Fruit fly (Drosophila melanogaster) whole organism, embryonic: ENCODE data around the gene CG17376.

ENCODE experiments used
- Abd-B ChIP-seq: fragments of 200-800 bp; sonication (Bioruptor generic); optimal IDR thresholded peaks from 2 replicates; lab custom pipeline; 2018; ENCODE audit warnings: missing biosample characterization, mild to moderate bottlenecking, missing genetic modification characterization, moderate library complexity
- Antp ChIP-seq: fragments of 200-800 bp; sonication (Bioruptor generic); optimal IDR thresholded peaks from 3 replicates; lab custom pipeline; 2016; ENCODE audit warnings: missing biosample characterization, missing genetic modification characterization
- Awh ChIP-seq: fragments of 200-800 bp; sonication (Bioruptor generic); IDR thresholded peaks from 2 replicates; pipeline ENCODE4, ENCODE4 v1.3.6; 2022; ENCODE audit warnings: missing biosample characterization, missing genetic modification characterization
- Bgb ChIP-seq: fragments of 200-800 bp; sonication (Bioruptor generic); IDR thresholded peaks from 2 replicates; pipeline ENCODE4 v1.3.6; 2022; ENCODE audit warnings: missing biosample characterization, missing genetic modification characterization; ENCODE audit not compliant: partially characterized antibody
- CG10431 ChIP-seq: fragments of 200-800 bp; sonication (Bioruptor generic); optimal IDR thresholded peaks from 3 replicates; lab custom pipeline; 2018; ENCODE audit warnings: missing biosample characterization, mild to moderate bottlenecking, missing genetic modification characterization
- CG11560 ChIP-seq: fragments of 200-800 bp; sonication (Bioruptor generic); IDR thresholded peaks from 3 replicates; pipeline ENCODE4 v1.3.6; 2022; ENCODE audit warnings: missing biosample characterization, missing genetic modification characterization
- CG11695 ChIP-seq: fragments of 200-800 bp; sonication (Bioruptor generic); IDR thresholded peaks from 3 replicates; pipeline ENCODE4 v1.3.6; 2022; ENCODE audit warnings: missing biosample characterization, missing genetic modification characterization
- CG1233 ChIP-seq: fragments of 200-800 bp; sonication (Bioruptor generic); optimal IDR thresholded peaks from 4 replicates; lab custom pipeline; 2018; ENCODE audit warnings: missing biosample characterization, mild to moderate bottlenecking, missing genetic modification characterization
- CG12744 ChIP-seq: fragments of 200-800 bp; sonication (Bioruptor generic); optimal IDR thresholded peaks from 2 replicates; lab custom pipeline; 2016; ENCODE audit warnings: missing biosample characterization, missing genetic modification characterization
- CG14014 ChIP-seq: fragments of 200-800 bp; sonication (Bioruptor generic); IDR thresholded peaks from 2 replicates; pipeline ENCODE4 v1.3.6; 2022; ENCODE audit warnings: missing biosample characterization, missing genetic modification characterization
- CG15514 ChIP-seq: fragments of 200-800 bp; sonication (Bioruptor generic); optimal IDR thresholded peaks from 3 replicates; lab custom pipeline; 2017; ENCODE audit warnings: missing biosample characterization, missing genetic modification characterization, mild to moderate bottlenecking, moderate library complexity, missing genetic modification reagents
- CG1832 ChIP-seq: fragments of 200-800 bp; sonication (Bioruptor generic); optimal IDR thresholded peaks from 2 replicates; lab custom pipeline; 2017; ENCODE audit warnings: missing biosample characterization, mild to moderate bottlenecking, missing genetic modification characterization, inconsistent platforms
- CG2199 ChIP-seq: fragments of 200-800 bp; sonication (Bioruptor generic); IDR thresholded peaks from 3 replicates; pipeline ENCODE4 v1.3.6; 2022; ENCODE audit warnings: missing biosample characterization, missing genetic modification characterization
- CG32767 ChIP-seq: fragments of 200-800 bp; sonication (Bioruptor generic); IDR thresholded peaks from 2 replicates; pipeline ENCODE4 v1.3.6; 2022; ENCODE audit warnings: missing biosample characterization, missing genetic modification characterization
- CG3281 ChIP-seq: fragments of 200-800 bp; sonication (Bioruptor generic); optimal IDR thresholded peaks from 3 replicates; lab custom pipeline; 2017; ENCODE audit warnings: missing biosample characterization, mild to moderate bottlenecking, missing genetic modification characterization
- CG34224 ChIP-seq: fragments of 200-800 bp; sonication (Bioruptor generic); IDR thresholded peaks from 3 replicates; pipeline ENCODE4 v1.3.6; 2022; ENCODE audit warnings: missing biosample characterization, missing genetic modification characterization; ENCODE audit not compliant: partially characterized antibody
- CG4360 ChIP-seq: fragments of 200-800 bp; sonication (Bioruptor generic); IDR thresholded peaks from 2 replicates; pipeline ENCODE4 v1.3.6; 2022; ENCODE audit warnings: missing biosample characterization, missing genetic modification characterization
- CG4617 ChIP-seq: fragments of 200-800 bp; sonication (Bioruptor generic); optimal IDR thresholded peaks from 3 replicates; lab custom pipeline; 2016; ENCODE audit warnings: missing biosample characterization, missing genetic modification characterization, borderline replicate concordance
- Fer1 ChIP-seq: fragments of 200-800 bp; sonication (Bioruptor generic); optimal IDR thresholded peaks from 2 replicates; lab custom pipeline; 2017; ENCODE audit warnings: missing biosample characterization, mild to moderate bottlenecking, missing genetic modification characterization
- Hey ChIP-seq: fragments of 200-800 bp; sonication (Bioruptor generic); optimal IDR thresholded peaks from 3 replicates; lab custom pipeline; 2018; ENCODE audit warnings: missing biosample characterization, mild to moderate bottlenecking, missing genetic modification characterization
- MBD-R2 ChIP-seq: fragments of 200-800 bp; sonication (Bioruptor generic); IDR thresholded peaks from 2 replicates; pipeline ENCODE4 v1.3.6; 2022; ENCODE audit warnings: missing biosample characterization, missing genetic modification characterization
- Med ChIP-seq: fragments of 200-800 bp; sonication (Bioruptor generic); peaks from one replicate; lab custom pipeline; 2016; ENCODE audit warnings: missing biosample characterization, missing genetic modification characterization, mild to moderate bottlenecking, inconsistent platforms, moderate library complexity
- Meics ChIP-seq: fragments of 200-800 bp; sonication (Bioruptor generic); optimal IDR thresholded peaks from 2 replicates; lab custom pipeline; 2017; ENCODE audit warnings: missing biosample characterization, mild to moderate bottlenecking, missing genetic modification characterization
- Neu2 ChIP-seq: fragments of 200-800 bp; sonication (Bioruptor generic); optimal IDR thresholded peaks from 3 replicates; lab custom pipeline; 2016; ENCODE audit warnings: missing biosample characterization, missing genetic modification characterization, borderline replicate concordance
- Nf-YC ChIP-seq: fragments of 200-800 bp; optimal IDR thresholded peaks from 3 replicates; lab custom pipeline; 2019; ENCODE audit warnings: missing biosample characterization, mild to moderate bottlenecking, missing genetic modification characterization, moderate library complexity
- NfI ChIP-seq: fragments of 200-800 bp; sonication (Bioruptor generic); optimal IDR thresholded peaks from 3 replicates; lab custom pipeline; 2018; ENCODE audit warnings: missing biosample characterization, mild to moderate bottlenecking, missing genetic modification characterization, moderate library complexity
- Opbp ChIP-seq: fragments of 200-800 bp; sonication (Bioruptor generic); IDR thresholded peaks from 3 replicates; pipeline ENCODE4 v1.3.6; 2022; ENCODE audit warnings: missing biosample characterization, missing genetic modification characterization; ENCODE audit not compliant: partially characterized antibody
- Pdp1 ChIP-seq, 2 experiments: fragments of 200-800 bp; sonication (Bioruptor generic); optimal IDR thresholded peaks; 3 replicates each; lab custom pipeline; 2016; ENCODE audit warnings: missing biosample characterization in 2 of 2, missing genetic modification characterization in 2 of 2, mild to moderate bottlenecking in 1 of 2, moderate library complexity in 1 of 2
- Sry-δ ChIP-seq: fragments of 200-800 bp; sonication (Bioruptor generic); optimal IDR thresholded peaks from 2 replicates; lab custom pipeline; 2016; ENCODE audit warnings: missing biosample characterization, missing genetic modification characterization
- Trl ChIP-seq, 3 experiments: fragments of >200 bp in 2 of 3; fragments of 200-800 bp in 1 of 3; sonication (Bioruptor generic) in 1 of 3; optimal IDR thresholded peaks; 2 replicates in 1 of 3; 3 replicates in 2 of 3; lab custom pipeline; 2016 to 2017; ENCODE audit warnings: missing biosample characterization in 1 of 3, missing genetic modification characterization in 1 of 3
- bab2 ChIP-seq: fragments of 200-800 bp; sonication (Bioruptor generic); optimal IDR thresholded peaks from 2 replicates; lab custom pipeline; 2016; ENCODE audit warnings: missing biosample characterization, missing genetic modification characterization
- bbx ChIP-seq: fragments of 200-800 bp; sonication (Bioruptor generic); IDR thresholded peaks from 2 replicates; pipeline ENCODE4 v1.3.6; 2022; ENCODE audit warnings: missing biosample characterization, missing genetic modification characterization; ENCODE audit not compliant: partially characterized antibody
- cad ChIP-seq: fragments of >200 bp; optimal IDR thresholded peaks from 2 replicates; lab custom pipeline; 2017; ENCODE audit warnings: missing biosample characterization, missing genetic modification characterization
- cas ChIP-seq: fragments of 200-800 bp; sonication (Bioruptor generic); IDR thresholded peaks from 2 replicates; pipeline ENCODE4 v1.3.6; 2022; ENCODE audit warnings: missing biosample characterization, missing genetic modification characterization
- cg ChIP-seq: fragments of 200-800 bp; sonication (Bioruptor generic); optimal IDR thresholded peaks from 3 replicates; lab custom pipeline; 2019; ENCODE audit warnings: missing biosample characterization, mild to moderate bottlenecking, missing genetic modification characterization, moderate library complexity
- chm ChIP-seq: fragments of 200-800 bp; sonication (Bioruptor generic); IDR thresholded peaks from 2 replicates; pipeline ENCODE4 v1.3.6; 2022; ENCODE audit warnings: missing biosample characterization, missing genetic modification characterization
- crol ChIP-seq: fragments of 200-800 bp; sonication (Bioruptor generic); IDR thresholded peaks from 2 replicates; pipeline ENCODE4 v1.3.6; 2022; ENCODE audit warnings: missing biosample characterization, missing genetic modification characterization
- mam ChIP-seq: fragments of 200-800 bp; sonication (Bioruptor generic); optimal IDR thresholded peaks from 3 replicates; lab custom pipeline; 2016; ENCODE audit warnings: missing biosample characterization, missing genetic modification characterization
- mirr ChIP-seq: fragments of 200-800 bp; sonication (Bioruptor generic); optimal IDR thresholded peaks from 3 replicates; lab custom pipeline; 2018; ENCODE audit warnings: missing biosample characterization, mild to moderate bottlenecking, missing genetic modification characterization
- onecut ChIP-seq: fragments of 200-800 bp; sonication (Bioruptor generic); IDR thresholded peaks from 2 replicates; pipeline ENCODE4 v1.3.6; 2022; ENCODE audit warnings: missing biosample characterization, missing genetic modification characterization
- sens ChIP-seq: fragments of 200-800 bp; sonication (Bioruptor generic); peaks from one replicate; lab custom pipeline; 2016; ENCODE audit warnings: missing biosample characterization, missing genetic modification characterization
- sens-2 ChIP-seq: fragments of 200-800 bp; sonication (Bioruptor generic); IDR thresholded peaks from 2 replicates; pipeline ENCODE4 v1.3.6; 2022; ENCODE audit warnings: missing biosample characterization, missing genetic modification characterization
- sqz ChIP-seq: fragments of 200-800 bp; sonication (Bioruptor generic); optimal IDR thresholded peaks from 3 replicates; lab custom pipeline; 2018; ENCODE audit warnings: missing biosample characterization, mild to moderate bottlenecking, missing genetic modification characterization
- stc ChIP-seq: fragments of 200-800 bp; sonication (Bioruptor generic); IDR thresholded peaks from 2 replicates; pipeline ENCODE4 v1.3.6; 2022; ENCODE audit warnings: missing biosample characterization, missing genetic modification characterization
- tna ChIP-seq: fragments of 200-800 bp; sonication (Bioruptor generic); IDR thresholded peaks from 2 replicates; pipeline ENCODE4 v1.3.6; 2022; ENCODE audit warnings: missing biosample characterization, missing genetic modification characterization; ENCODE audit not compliant: partially characterized antibody
- vnd ChIP-seq: fragments of 200-800 bp; sonication (Bioruptor generic); IDR thresholded peaks from 3 replicates; pipeline ENCODE4 v1.3.6; 2022; ENCODE audit warnings: missing biosample characterization, missing genetic modification characterization; ENCODE audit not compliant: partially characterized antibody
- vvl ChIP-seq: fragments of 200-800 bp; sonication (Bioruptor generic); IDR thresholded peaks from 2 replicates; pipeline ENCODE4 v1.3.6; 2022; ENCODE audit warnings: missing biosample characterization, missing genetic modification characterization
- wek ChIP-seq: fragments of 200-800 bp; sonication (Bioruptor generic); optimal IDR thresholded peaks from 3 replicates; lab custom pipeline; 2018; ENCODE audit warnings: missing biosample characterization, mild to moderate bottlenecking, missing genetic modification characterization, moderate library complexity
- zen ChIP-seq: fragments of 200-800 bp; sonication (Bioruptor generic); optimal IDR thresholded peaks from 3 replicates; lab custom pipeline; 2018; ENCODE audit warnings: missing biosample characterization, mild to moderate bottlenecking, missing genetic modification characterization, moderate library complexity

The CG17376 gene

DNA sequence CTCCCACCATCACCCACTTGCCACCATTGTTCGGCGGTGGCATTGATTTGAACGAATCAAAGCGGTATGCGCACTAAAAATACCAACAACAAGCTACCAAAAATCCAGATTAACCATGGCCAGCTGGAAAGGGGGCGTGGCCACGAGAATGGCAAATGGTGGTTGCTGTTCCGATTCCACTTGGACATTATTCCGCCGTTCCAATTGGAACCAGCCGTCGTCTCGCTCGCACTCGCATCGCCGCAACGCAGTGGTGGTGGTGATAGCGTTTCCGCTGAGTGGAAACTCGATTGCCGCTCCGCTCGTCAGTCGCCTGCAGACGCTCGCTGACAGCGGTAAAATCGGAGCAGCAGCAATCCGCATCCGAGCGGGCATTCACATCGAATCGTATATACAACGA, 20.9 kb upstream of the CG17376 start, which contains the start of gene sens-2 (continued):
- TF ChIP-seq sens-2 (GFP tag; lab: Robert Waterston, UW) = peak; percentile 96
- TF ChIP-seq CG11560 (tag; lab: Robert Waterston, UW) = no peak
- peak; percentile 6 for TF ChIP-seq wek (GFP tag; lab: Kevin White, UChicago)
- TF ChIP-seq Awh (GFP tag; lab: Robert Waterston, UW) = 0 out of 2 replicates have a peak, but pooled peaks have one; percentile 6
- peak; percentile 99 for TF ChIP-seq Nf-YC (tag; lab: Kevin White, UChicago)
- TF ChIP-seq Abd-B (GFP tag; lab: Kevin White, UChicago) = no peak
- TF ChIP-seq bbx (GFP tag; lab: Robert Waterston, UW) = 0 out of 2 replicates have a peak, but pooled peaks have one; percentile 33
- TF ChIP-seq vvl (GFP tag; lab: Robert Waterston, UW) = peak; percentile 50
- TF ChIP-seq CG32767 (GFP tag; lab: Robert Waterston, UW) = peak; percentile 13; the same call in 1 of the 2 replicates
- peak; percentile 35; the same call in 1 of the 2 replicates for TF ChIP-seq onecut (GFP tag; lab: Robert Waterston, UW)
- TF ChIP-seq mam = no peak
- no peak for TF ChIP-seq Trl (optimal IDR thresholded peaks at IDR 0.05; lab: Kevin White, UChicago)
- no peak for TF ChIP-seq Trl (GFP tag; optimal IDR thresholded peaks at IDR 0.05; lab: Kevin White, UChicago)
- TF ChIP-seq CG1233 (GFP tag; lab: Kevin White, UChicago) = no peak
- TF ChIP-seq zen (tag; lab: Kevin White, UChicago) = peak; percentile 29
- no peak for TF ChIP-seq CG3281 (GFP tag; lab: Kevin White, UChicago)
- peak; percentile 5 for TF ChIP-seq NfI (GFP tag; lab: Kevin White, UChicago)
- TF ChIP-seq CG2199 (GFP tag; lab: Robert Waterston, UW) = 0 out of 3 replicates have a peak, but pooled peaks have one; percentile 48
- TF ChIP-seq cad (GFP tag; lab: Kevin White, UChicago) = no peak
- TF ChIP-seq Sry-δ (GFP tag; lab: Kevin White, UChicago) = no peak
- TF ChIP-seq CG1832 (GFP tag; lab: Kevin White, UChicago) = peak; percentile 85
- 0 out of 3 replicates have a peak, but pooled peaks have one; percentile 26 for TF ChIP-seq CG11695
- TF ChIP-seq sens (GFP tag; lab: Kevin White, UChicago) = peak; percentile 85
- TF ChIP-seq Fer1 (GFP tag; lab: Kevin White, UChicago) = peak; percentile 0
- TF ChIP-seq Pdp1 (GFP tag; optimal IDR thresholded peaks at IDR 0.05; lab: Kevin White, UChicago) = no peak
- peak; percentile 20; the same call in 1 of the 2 replicates for TF ChIP-seq Bgb (GFP tag; lab: Robert Waterston, UW)
- TF ChIP-seq CG14014 (GFP tag; lab: Robert Waterston, UW) = peak; percentile 9; the same call in 1 of the 2 replicates
- no peak for TF ChIP-seq CG10431 (GFP tag; lab: Kevin White, UChicago)
- peak; percentile 87 for TF ChIP-seq cg
- TF ChIP-seq crol (GFP tag; lab: Robert Waterston, UW) = 0 out of 2 replicates have a peak, but pooled peaks have one; percentile 31
- no peak for TF ChIP-seq tna (GFP tag; lab: Robert Waterston, UW)
- no peak for TF ChIP-seq Meics (GFP tag; lab: Kevin White, UChicago)
- 0 out of 2 replicates have a peak, but pooled peaks have one; percentile 9 for TF ChIP-seq MBD-R2 (GFP tag; lab: Robert Waterston, UW)
- 0 out of 3 replicates have a peak, but pooled peaks have one; percentile 46 for TF ChIP-seq Opbp
- no peak for TF ChIP-seq CG4617 (GFP tag; lab: Kevin White, UChicago)
- TF ChIP-seq stc (GFP tag; lab: Robert Waterston, UW) = no peak
- no peak for TF ChIP-seq CG15514
- peak; percentile 70 for TF ChIP-seq Med (GFP tag; lab: Kevin White, UChicago)
- TF ChIP-seq sqz (GFP tag; lab: Kevin White, UChicago) = no peak
- peak; percentile 41 for TF ChIP-seq mirr (GFP tag; lab: Kevin White, UChicago)
- no peak for TF ChIP-seq CG12744 (GFP tag; lab: Kevin White, UChicago)
- TF ChIP-seq Antp = no peak
- TF ChIP-seq Neu2 = peak; percentile 88
- TF ChIP-seq vnd (GFP tag; lab: Robert Waterston, UW) = no peak
- TF ChIP-seq cas (GFP tag; lab: Robert Waterston, UW) = no peak
- peak; percentile 33; the same call in 1 of the 3 replicates for TF ChIP-seq CG34224
- peak; percentile 84 for TF ChIP-seq Hey (tag; lab: Kevin White, UChicago)
- no peak for TF ChIP-seq bab2 (GFP tag; lab: Kevin White, UChicago)
- peak; percentile 65 for TF ChIP-seq CG4360 (GFP tag; lab: Robert Waterston, UW)
- TF ChIP-seq chm (GFP tag; lab: Robert Waterston, UW) = peak; percentile 76
